Fruit fly (Drosophila melanogaster) whole organism, pupa: ENCODE data around the gene eco.

Experiments used
- CG10348 ChIP-seq: fragments of 200-800 bp; sonication (Bioruptor generic); IDR thresholded peaks from 2 replicates; pipeline ENCODE4 v1.3.6; 2022; ENCODE audit warnings: missing biosample characterization, missing genetic modification characterization
- CG12605 ChIP-seq: fragments of 200-800 bp; sonication (Bioruptor generic); IDR thresholded peaks from 2 replicates; pipeline ENCODE4 v1.3.6; 2022; ENCODE audit warnings: missing biosample characterization, missing genetic modification characterization
- CG13204 ChIP-seq: fragments of 200-800 bp; sonication (Bioruptor generic); optimal IDR thresholded peaks from 2 replicates; lab custom pipeline; 2018; ENCODE audit warnings: missing biosample characterization, mild to moderate bottlenecking, missing genetic modification characterization, moderate library complexity
- CG14655 ChIP-seq: fragments of 200-800 bp; sonication (Bioruptor generic); optimal IDR thresholded peaks from 3 replicates; lab custom pipeline; 2017; ENCODE audit warnings: mild to moderate bottlenecking, missing biosample characterization, missing genetic modification reagents, missing genetic modification characterization
- CG15710 ChIP-seq: fragments of 200-800 bp; sonication (Bioruptor generic); optimal IDR thresholded peaks from 2 replicates; lab custom pipeline; 2018; ENCODE audit warnings: missing biosample characterization, mild to moderate bottlenecking, missing genetic modification characterization, moderate library complexity
- CG17806 ChIP-seq: fragments of 200-800 bp; sonication (Bioruptor generic); optimal IDR thresholded peaks from 2 replicates; lab custom pipeline; 2018; ENCODE audit warnings: missing biosample characterization, mild to moderate bottlenecking, missing genetic modification characterization, moderate library complexity
- CG32121 ChIP-seq: fragments of 200-800 bp; sonication (Bioruptor generic); IDR thresholded peaks from 2 replicates; pipeline ENCODE4 v1.3.6; 2022; ENCODE audit warnings: missing biosample characterization, missing genetic modification characterization
- CG34367 ChIP-seq: fragments of 200-800 bp; sonication (Bioruptor generic); optimal IDR thresholded peaks from 2 replicates; lab custom pipeline; 2018; ENCODE audit warnings: missing biosample characterization, mild to moderate bottlenecking, missing genetic modification characterization
- CG4496 ChIP-seq: fragments of 200-800 bp; sonication (Bioruptor generic); IDR thresholded peaks from 3 replicates; pipeline ENCODE4 v1.3.6; 2022; ENCODE audit warnings: missing biosample characterization, missing genetic modification characterization
- CG8159 ChIP-seq: fragments of 200-800 bp; sonication (Bioruptor generic); optimal IDR thresholded peaks from 3 replicates; lab custom pipeline; 2018; ENCODE audit warnings: missing biosample characterization, mild to moderate bottlenecking, missing genetic modification characterization, moderate library complexity
- CG8301 ChIP-seq: fragments of 200-800 bp; sonication (Bioruptor generic); optimal IDR thresholded peaks from 2 replicates; lab custom pipeline; 2018; ENCODE audit warnings: missing biosample characterization, mild to moderate bottlenecking, missing genetic modification characterization
- CG9948 ChIP-seq: fragments of 200-800 bp; sonication (Bioruptor generic); optimal IDR thresholded peaks from 2 replicates; lab custom pipeline; 2018; ENCODE audit warnings: missing biosample characterization, mild to moderate bottlenecking, missing genetic modification characterization, moderate library complexity
- D1 ChIP-seq: fragments of 200-800 bp; sonication (Bioruptor generic); optimal IDR thresholded peaks from 2 replicates; lab custom pipeline; 2018; ENCODE audit warnings: missing biosample characterization, mild to moderate bottlenecking, missing genetic modification characterization, moderate library complexity
- EcR ChIP-seq: fragments of 200-800 bp; sonication (Bioruptor generic); optimal IDR thresholded peaks from 3 replicates; lab custom pipeline; 2019; ENCODE audit warnings: missing biosample characterization, missing genetic modification characterization, mild to moderate bottlenecking, moderate library complexity, missing genetic modification reagents
- Ets98B ChIP-seq: fragments of 200-800 bp; sonication (Bioruptor generic); IDR thresholded peaks from 2 replicates; pipeline ENCODE4 v1.3.6; 2022; ENCODE audit warnings: missing biosample characterization, missing genetic modification characterization
- Pif1A ChIP-seq: fragments of 200-800 bp; sonication (Bioruptor generic); optimal IDR thresholded peaks from 3 replicates; lab custom pipeline; 2016; ENCODE audit warnings: missing biosample characterization, missing genetic modification characterization
- Pif1B ChIP-seq: fragments of 200-800 bp; sonication (Bioruptor generic); optimal IDR thresholded peaks from 3 replicates; lab custom pipeline; 2016; ENCODE audit warnings: missing biosample characterization, missing genetic modification characterization
- Snoo ChIP-seq: fragments of 200-800 bp; sonication (Bioruptor generic); optimal IDR thresholded peaks from 3 replicates; lab custom pipeline; 2017; ENCODE audit warnings: missing biosample characterization, mild to moderate bottlenecking, missing genetic modification characterization, inconsistent platforms
- fd96Ca ChIP-seq: fragments of 200-800 bp; sonication (Bioruptor generic); IDR thresholded peaks from 3 replicates; pipeline ENCODE4 v1.3.6; 2022; ENCODE audit warnings: missing biosample characterization, missing genetic modification characterization
- gl ChIP-seq: fragments of 200-800 bp; sonication (Bioruptor generic); optimal IDR thresholded peaks from 2 replicates; lab custom pipeline; 2018; ENCODE audit warnings: missing biosample characterization, mild to moderate bottlenecking, missing genetic modification characterization
- rn ChIP-seq: fragments of 200-800 bp; sonication (Bioruptor generic); IDR thresholded peaks from 2 replicates; pipeline ENCODE4 v1.3.6; 2022; ENCODE audit warnings: missing biosample characterization, missing genetic modification characterization

eco gene

dm6 chr3L:7347984-7348631 lies 9.0 kb upstream of the eco start, which contains the start of the genes Srp19 and qm:
Gene Srp19, minus strand, starts transcription at chr3L:7348034.
Gene qm, plus strand, starts transcription at chr3L:7348313.
- TF ChIP-seq CG17806 (tag; lab: Kevin White, UChicago) (no peak), EcR (GFP tag; lab: Kevin White, UChicago) (peak; percentile 44), CG10348 (GFP tag; lab: Robert Waterston, UW) (no peak), CG32121 (GFP tag; lab: Robert Waterston, UW) (peak; percentile 25; the same call in 1 of the 2 replicates), Snoo (tag; lab: Kevin White, UChicago) (no peak), rn (GFP tag; lab: Robert Waterston, UW) (no peak), Pif1B (GFP tag; lab: Kevin White, UChicago) (no peak), CG8301 (tag; lab: Kevin White, UChicago) (no peak), CG14655 (GFP tag; lab: Kevin White, UChicago) (no peak), gl (tag; lab: Kevin White, UChicago) (peak; percentile 20), CG9948 (tag; lab: Kevin White, UChicago) (no peak), CG12605 (peak; percentile 64), Ets98B (GFP tag; lab: Robert Waterston, UW) (peak; percentile 43; the same call in 1 of the 2 replicates), CG15710 (tag; lab: Kevin White, UChicago) (peak; percentile 11), CG8159 (no peak), CG34367 (tag; lab: Kevin White, UChicago) (no peak), fd96Ca (GFP tag; lab: Robert Waterston, UW) (peak; percentile 27; the same call in 2 of the 3 replicates), Pif1A (GFP tag; lab: Kevin White, UChicago) (no peak), CG13204 (peak; percentile 61), D1 (tag; lab: Kevin White, UChicago) (no peak), CG4496 (GFP tag; lab: Robert Waterston, UW) (peak; percentile 59; the same call in 1 of the 3 replicates)
- TF ChIP-seq, all 21 proteins: peak for 9

dm6 chr3L:7346951-7347350 lies 7.8 kb upstream of the eco start, which contains the start of gene CG14834:
Gene CG14834, minus strand, starts transcription at chr3L:7347123.
- TF ChIP-seq CG17806 (tag; lab: Kevin White, UChicago), result no peak
- no peak for TF ChIP-seq CG14655 (GFP tag; lab: Kevin White, UChicago)
- TF ChIP-seq CG34367 (tag; lab: Kevin White, UChicago), result no peak
- TF ChIP-seq CG8301 (tag; lab: Kevin White, UChicago), result no peak
- no peak for TF ChIP-seq CG10348 (GFP tag; lab: Robert Waterston, UW)

dm6 chr3L:7344965-7345427 lies 5.9 kb upstream of the eco start, which contains the start of gene Cln7:
Gene Cln7, minus strand, starts transcription at chr3L:7345183.
- TF ChIP-seq CG17806 (tag; lab: Kevin White, UChicago) (no peak), EcR (GFP tag; lab: Kevin White, UChicago) (peak; percentile 99), gl (tag; lab: Kevin White, UChicago) (peak; percentile 81), Pif1B (GFP tag; lab: Kevin White, UChicago) (peak; percentile 66), CG34367 (tag; lab: Kevin White, UChicago) (no peak), CG4496 (GFP tag; lab: Robert Waterston, UW) (peak; percentile 80), CG14655 (GFP tag; lab: Kevin White, UChicago) (no peak), CG10348 (GFP tag; lab: Robert Waterston, UW) (no peak), CG12605 (peak; percentile 78), CG9948 (tag; lab: Kevin White, UChicago) (no peak), rn (GFP tag; lab: Robert Waterston, UW) (no peak), Snoo (tag; lab: Kevin White, UChicago) (peak; percentile 62), CG15710 (tag; lab: Kevin White, UChicago) (peak; percentile 26), CG13204 (peak; percentile 82), fd96Ca (GFP tag; lab: Robert Waterston, UW) (peak; percentile 76), CG32121 (GFP tag; lab: Robert Waterston, UW) (peak; percentile 80), CG8301 (tag; lab: Kevin White, UChicago) (no peak), CG8159 (peak; percentile 51), D1 (tag; lab: Kevin White, UChicago) (no peak), Pif1A (GFP tag; lab: Kevin White, UChicago) (no peak), Ets98B (GFP tag; lab: Robert Waterston, UW) (peak; percentile 89)

- no peak for TF ChIP-seq D1 (tag; lab: Kevin White, UChicago)
- TF ChIP-seq CG13204, result no peak
- no peak for TF ChIP-seq gl (tag; lab: Kevin White, UChicago)
- no peak for TF ChIP-seq CG17806 (tag; lab: Kevin White, UChicago)
- TF ChIP-seq fd96Ca (GFP tag; lab: Robert Waterston, UW), result no peak
- no peak for TF ChIP-seq Pif1B (GFP tag; lab: Kevin White, UChicago)
- TF ChIP-seq Snoo (tag; lab: Kevin White, UChicago), result no peak
- TF ChIP-seq rn (GFP tag; lab: Robert Waterston, UW), result no peak
- TF ChIP-seq Pif1A (GFP tag; lab: Kevin White, UChicago), result no peak
- TF ChIP-seq CG10348 (GFP tag; lab: Robert Waterston, UW), result no peak
- TF ChIP-seq CG4496 (GFP tag; lab: Robert Waterston, UW), result no peak
- TF ChIP-seq CG8159, result no peak
- no peak for TF ChIP-seq CG9948 (tag; lab: Kevin White, UChicago)
- no peak for TF ChIP-seq EcR (GFP tag; lab: Kevin White, UChicago)
- no peak for TF ChIP-seq CG32121 (GFP tag; lab: Robert Waterston, UW)
- TF ChIP-seq CG15710 (tag; lab: Kevin White, UChicago), result no peak
Observed at dm6 chr3L:7344001-7344400, 4.9 kb upstream of the eco start.

- TF ChIP-seq CG12605 (no peak), CG8159 (no peak), D1 (tag; lab: Kevin White, UChicago) (no peak), CG15710 (tag; lab: Kevin White, UChicago) (no peak), CG8301 (tag; lab: Kevin White, UChicago) (no peak), Pif1A (GFP tag; lab: Kevin White, UChicago) (no peak), CG10348 (GFP tag; lab: Robert Waterston, UW) (no peak), rn (GFP tag; lab: Robert Waterston, UW) (no peak), CG14655 (GFP tag; lab: Kevin White, UChicago) (no peak)
Observed at dm6 chr3L:7338786-7339185, 354 bp downstream of the eco start.
